Fruit fly (Drosophila melanogaster) whole organism, embryonic: ENCODE results near the gene Mical.

Source experiments
- Awh ChIP-seq: fragments of 200-800 bp; sonication (Bioruptor generic); IDR thresholded peaks from 2 replicates; pipeline ENCODE4, ENCODE4 v1.3.6; 2022; ENCODE audit warnings: missing biosample characterization, missing genetic modification characterization
- Blimp-1 ChIP-seq: fragments of 200-800 bp; sonication (Bioruptor generic); optimal IDR thresholded peaks from 3 replicates; lab custom pipeline; 2018; ENCODE audit warnings: missing biosample characterization, missing genetic modification characterization, mild to moderate bottlenecking, moderate library complexity, missing genetic modification reagents
- CG1024 ChIP-seq: fragments of 200-800 bp; sonication (Bioruptor generic); IDR thresholded peaks from 2 replicates; pipeline ENCODE4 v1.3.6; 2022; ENCODE audit warnings: missing biosample characterization, missing genetic modification characterization
- CG10274 ChIP-seq: fragments of 200-800 bp; sonication (Bioruptor generic); optimal IDR thresholded peaks from 3 replicates; lab custom pipeline; 2017; ENCODE audit warnings: missing biosample characterization, mild to moderate bottlenecking, missing genetic modification characterization
- CG10654 ChIP-seq: fragments of 200-800 bp; sonication (Bioruptor generic); optimal IDR thresholded peaks from 2 replicates; lab custom pipeline; 2016; ENCODE audit warnings: missing biosample characterization, missing genetic modification characterization
- CG10959 ChIP-seq: fragments of 200-800 bp; sonication (Bioruptor generic); IDR thresholded peaks from 2 replicates; pipeline ENCODE4 v1.3.6; 2022; ENCODE audit warnings: missing biosample characterization, missing genetic modification characterization
- CG11560 ChIP-seq: fragments of 200-800 bp; sonication (Bioruptor generic); IDR thresholded peaks from 3 replicates; pipeline ENCODE4 v1.3.6; 2022; ENCODE audit warnings: missing biosample characterization, missing genetic modification characterization
- CG12104 ChIP-seq: fragments of 200-800 bp; sonication (Bioruptor generic); optimal IDR thresholded peaks from 3 replicates; lab custom pipeline; 2016; ENCODE audit warnings: missing biosample characterization, missing genetic modification characterization
- CG12219 ChIP-seq: fragments of 200-800 bp; sonication (Bioruptor generic); optimal IDR thresholded peaks from 3 replicates; lab custom pipeline; 2018; ENCODE audit warnings: missing biosample characterization, mild to moderate bottlenecking, missing genetic modification characterization
- CG12299 ChIP-seq: fragments of 200-800 bp; sonication (Bioruptor generic); optimal IDR thresholded peaks from 2 replicates; lab custom pipeline; 2018; ENCODE audit warnings: missing biosample characterization, mild to moderate bottlenecking, missing genetic modification characterization
- CG12942 ChIP-seq: fragments of 200-800 bp; sonication (Bioruptor generic); optimal IDR thresholded peaks from 3 replicates; lab custom pipeline; 2016; ENCODE audit warnings: missing biosample characterization, missing genetic modification characterization
- CG13775 ChIP-seq: fragments of 200-800 bp; sonication (Bioruptor generic); optimal IDR thresholded peaks from 3 replicates; lab custom pipeline; 2017; ENCODE audit warnings: missing biosample characterization, mild to moderate bottlenecking, missing genetic modification characterization
- CG17359 ChIP-seq: fragments of 200-800 bp; sonication (Bioruptor generic); optimal IDR thresholded peaks from 3 replicates; lab custom pipeline; 2018; ENCODE audit warnings: missing biosample characterization, mild to moderate bottlenecking, missing genetic modification characterization, moderate library complexity
- CG2712 ChIP-seq: fragments of 200-800 bp; optimal IDR thresholded peaks from 3 replicates; lab custom pipeline; 2019; ENCODE audit warnings: missing biosample characterization, mild to moderate bottlenecking, missing genetic modification characterization, moderate library complexity
- CG3847 ChIP-seq: fragments of 200-800 bp; sonication (Bioruptor generic); IDR thresholded peaks from 2 replicates; pipeline ENCODE4 v1.3.6; 2022; ENCODE audit warnings: missing biosample characterization, missing genetic modification characterization
- CG4360 ChIP-seq: fragments of 200-800 bp; sonication (Bioruptor generic); IDR thresholded peaks from 2 replicates; pipeline ENCODE4 v1.3.6; 2022; ENCODE audit warnings: missing biosample characterization, missing genetic modification characterization
- CG5245 ChIP-seq: fragments of 200-800 bp; sonication (Bioruptor generic); optimal IDR thresholded peaks from 3 replicates; lab custom pipeline; 2016; ENCODE audit warnings: missing biosample characterization, missing genetic modification characterization
- CG7357 ChIP-seq: fragments of 200-800 bp; sonication (Bioruptor generic); IDR thresholded peaks from 3 replicates; pipeline ENCODE4 v1.3.6; 2022; ENCODE audit warnings: missing biosample characterization, missing genetic modification characterization
- CG7372 ChIP-seq: fragments of 200-800 bp; sonication (Bioruptor generic); IDR thresholded peaks from 2 replicates; pipeline ENCODE4 v1.3.6; 2022; ENCODE audit warnings: missing biosample characterization, missing genetic modification characterization
- CG9932 ChIP-seq: fragments of 200-800 bp; sonication (Bioruptor generic); IDR thresholded peaks from 2 replicates; pipeline ENCODE4 v1.3.6; 2022; ENCODE audit warnings: missing biosample characterization, missing genetic modification characterization
- CkIIα-i1 ChIP-seq: fragments of 200-800 bp; sonication (Bioruptor generic); IDR thresholded peaks from 2 replicates; pipeline ENCODE4 v1.3.6; 2022; ENCODE audit warnings: missing biosample characterization, missing genetic modification characterization
- Dad ChIP-seq: fragments of 200-800 bp; sonication (Bioruptor generic); optimal IDR thresholded peaks from 3 replicates; lab custom pipeline; 2016; ENCODE audit warnings: missing biosample characterization, missing genetic modification characterization
- ERR ChIP-seq: fragments of 200-800 bp; sonication (Bioruptor generic); optimal IDR thresholded peaks from 2 replicates; lab custom pipeline; 2016; ENCODE audit warnings: missing biosample characterization, missing genetic modification characterization
- Eip74EF ChIP-seq, 2 experiments: fragments of 200-800 bp in 1 of 2; fragments of >200 bp in 1 of 2; sonication (Bioruptor generic) in 1 of 2; optimal IDR thresholded peaks; 2 replicates each; lab custom pipeline; 2017 to 2019; ENCODE audit warnings: missing biosample characterization in 2 of 2, missing genetic modification characterization in 2 of 2, mild to moderate bottlenecking in 1 of 2, moderate library complexity in 1 of 2
- Hr39 ChIP-seq: fragments of >200 bp; optimal IDR thresholded peaks from 2 replicates; lab custom pipeline; 2017
- MTF-1 ChIP-seq: fragments of 200-800 bp; sonication (Bioruptor generic); optimal IDR thresholded peaks from 2 replicates; lab custom pipeline; 2018; ENCODE audit warnings: missing biosample characterization, mild to moderate bottlenecking, missing genetic modification characterization, borderline replicate concordance
- Nf-YB ChIP-seq: fragments of 200-800 bp; sonication (Bioruptor generic); optimal IDR thresholded peaks from 3 replicates; lab custom pipeline; 2019; ENCODE audit warnings: missing biosample characterization, mild to moderate bottlenecking, missing genetic modification characterization, moderate library complexity
- Oli ChIP-seq: fragments of 200-800 bp; sonication (Bioruptor generic); optimal IDR thresholded peaks from 2 replicates; lab custom pipeline; 2018; ENCODE audit warnings: missing biosample characterization, mild to moderate bottlenecking, missing genetic modification characterization, moderate library complexity
- amos ChIP-seq: fragments of 200-800 bp; sonication (Bioruptor generic); IDR thresholded peaks from 2 replicates; pipeline ENCODE4 v1.3.6; 2022; ENCODE audit warnings: missing biosample characterization, missing genetic modification characterization; ENCODE audit not compliant: partially characterized antibody
- bigmax ChIP-seq: fragments of 200-800 bp; sonication (Bioruptor generic); optimal IDR thresholded peaks from 2 replicates; lab custom pipeline; 2018; ENCODE audit warnings: missing biosample characterization, mild to moderate bottlenecking, missing genetic modification characterization
- chif ChIP-seq, 2 experiments: fragments of 200-800 bp; sonication (Bioruptor generic); optimal IDR thresholded peaks; 3 replicates each; lab custom pipeline; 2016; ENCODE audit warnings: missing biosample characterization in 2 of 2, missing genetic modification characterization in 2 of 2
- chinmo ChIP-seq: fragments of 200-800 bp; sonication (Bioruptor generic); IDR thresholded peaks from 4 replicates; pipeline ENCODE4 v1.3.6; 2022; ENCODE audit warnings: missing biosample characterization, missing genetic modification characterization; ENCODE audit not compliant: partially characterized antibody
- crc ChIP-seq: fragments of 200-800 bp; sonication (Bioruptor generic); optimal IDR thresholded peaks from 2 replicates; lab custom pipeline; 2016; ENCODE audit warnings: missing biosample characterization, missing genetic modification characterization
- fd3F ChIP-seq: fragments of 200-800 bp; sonication (Bioruptor generic); optimal IDR thresholded peaks from 2 replicates; lab custom pipeline; 2018; ENCODE audit warnings: missing biosample characterization, mild to moderate bottlenecking, missing genetic modification characterization, moderate library complexity
- fu2 ChIP-seq: fragments of 200-800 bp; sonication (Bioruptor generic); optimal IDR thresholded peaks from 2 replicates; lab custom pipeline; 2016; ENCODE audit warnings: missing biosample characterization, missing genetic modification characterization
- gfzf ChIP-seq: fragments of 200-800 bp; sonication (Bioruptor generic); optimal IDR thresholded peaks from 2 replicates; lab custom pipeline; 2016; ENCODE audit warnings: missing biosample characterization, mild to moderate bottlenecking, missing genetic modification characterization, moderate library complexity
- grau ChIP-seq: fragments of 200-800 bp; optimal IDR thresholded peaks from 3 replicates; lab custom pipeline; 2019; ENCODE audit warnings: missing biosample characterization, mild to moderate bottlenecking, missing genetic modification characterization, moderate library complexity
- ind ChIP-seq: fragments of 200-800 bp; sonication (Bioruptor generic); optimal IDR thresholded peaks from 3 replicates; lab custom pipeline; 2016; ENCODE audit warnings: missing biosample characterization, missing genetic modification characterization
- lilli ChIP-seq: fragments of 200-800 bp; sonication (Bioruptor generic); optimal IDR thresholded peaks from 3 replicates; lab custom pipeline; 2016; ENCODE audit warnings: missing biosample characterization, missing genetic modification characterization
- mirr ChIP-seq: fragments of 200-800 bp; sonication (Bioruptor generic); optimal IDR thresholded peaks from 3 replicates; lab custom pipeline; 2018; ENCODE audit warnings: missing biosample characterization, mild to moderate bottlenecking, missing genetic modification characterization
- nmo ChIP-seq: fragments of 200-800 bp; sonication (Bioruptor generic); optimal IDR thresholded peaks from 2 replicates; lab custom pipeline; 2018; ENCODE audit warnings: missing biosample characterization, mild to moderate bottlenecking, missing genetic modification characterization, moderate library complexity
- org-1 ChIP-seq: fragments of 200-800 bp; sonication (Bioruptor generic); optimal IDR thresholded peaks from 2 replicates; lab custom pipeline; 2017; ENCODE audit warnings: missing biosample characterization, missing genetic modification characterization
- pfk ChIP-seq: fragments of 200-800 bp; sonication (Bioruptor generic); optimal IDR thresholded peaks from 2 replicates; lab custom pipeline; 2018; ENCODE audit warnings: missing biosample characterization, mild to moderate bottlenecking, missing genetic modification characterization, moderate library complexity
- phol ChIP-seq: fragments of 200-800 bp; sonication (Bioruptor generic); optimal IDR thresholded peaks from 3 replicates; lab custom pipeline; 2018; ENCODE audit warnings: missing biosample characterization, mild to moderate bottlenecking, missing genetic modification characterization, moderate library complexity
- ro ChIP-seq: fragments of 200-800 bp; sonication (Bioruptor generic); IDR thresholded peaks from 2 replicates; pipeline ENCODE4 v1.3.6; 2022; ENCODE audit warnings: missing biosample characterization, missing genetic modification characterization
- scrt ChIP-seq: fragments of 200-800 bp; sonication (Bioruptor generic); optimal IDR thresholded peaks from 2 replicates; lab custom pipeline; 2018; ENCODE audit warnings: missing biosample characterization, mild to moderate bottlenecking, missing genetic modification characterization, moderate library complexity
- sim ChIP-seq: fragments of 200-800 bp; sonication (Bioruptor generic); IDR thresholded peaks from 2 replicates; pipeline ENCODE4 v1.3.6; 2022; ENCODE audit warnings: missing biosample characterization, missing genetic modification characterization
- tll ChIP-seq, 2 experiments: fragments of 200-800 bp in 1 of 2; fragments of >200 bp in 1 of 2; sonication (Bioruptor generic) in 1 of 2; optimal IDR thresholded peaks; 2 replicates each; lab custom pipeline; 2017 to 2019; ENCODE audit warnings: missing biosample characterization in 2 of 2, missing genetic modification characterization in 2 of 2, mild to moderate bottlenecking in 1 of 2, moderate library complexity in 1 of 2
- zen2 ChIP-seq: fragments of 200-800 bp; sonication (Bioruptor generic); IDR thresholded peaks from 3 replicates; pipeline ENCODE4 v1.3.6; 2022; ENCODE audit warnings: missing biosample characterization, missing genetic modification characterization; ENCODE audit not compliant: partially characterized antibody

Mical gene

dm6 chr3R:10048035-10048774 lies 5.5 kb upstream of the Mical start (continued):
- TF ChIP-seq ERR (GFP tag; lab: Kevin White, UChicago) (no peak), Dad (GFP tag; lab: Kevin White, UChicago) (no peak), grau (tag; lab: Kevin White, UChicago) (peak; percentile 63), Oli (peak; percentile 64), CG1024 (GFP tag; lab: Robert Waterston, UW) (no peak), ind (GFP tag; lab: Kevin White, UChicago) (peak; percentile 23), CG12942 (GFP tag; lab: Kevin White, UChicago) (no peak), Nf-YB (GFP tag; lab: Kevin White, UChicago) (peak; percentile 17), Blimp-1 (peak; percentile 56), Eip74EF (GFP tag; optimal IDR thresholded peaks at IDR 0.05; lab: Kevin White, UChicago) (peak in 1 of 2 experiments; percentile 39), mirr (GFP tag; lab: Kevin White, UChicago) (no peak), CG10959 (GFP tag; lab: Robert Waterston, UW) (no peak), org-1 (GFP tag; lab: Kevin White, UChicago) (peak; percentile 36), fd3F (GFP tag; lab: Kevin White, UChicago) (no peak), scrt (GFP tag; lab: Kevin White, UChicago) (peak; percentile 5), CG11560 (tag; lab: Robert Waterston, UW) (no peak), CG17359 (peak; percentile 22), CG7357 (GFP tag; lab: Robert Waterston, UW) (no peak), CG10274 (GFP tag; lab: Kevin White, UChicago) (peak; percentile 79), nmo (GFP tag; lab: Kevin White, UChicago) (peak; percentile 45), CkIIα-i1 (no peak), Awh (GFP tag; lab: Robert Waterston, UW) (no peak), CG12299 (tag; lab: Kevin White, UChicago) (no peak), amos (no peak), fu2 (GFP tag; lab: Kevin White, UChicago) (no peak), gfzf (GFP tag; lab: Kevin White, UChicago) (no peak), MTF-1 (no peak), CG7372 (GFP tag; lab: Robert Waterston, UW) (no peak), tll (GFP tag; optimal IDR thresholded peaks at IDR 0.05; lab: Kevin White, UChicago) (no peak), bigmax (GFP tag; lab: Kevin White, UChicago) (no peak), CG4360 (no peak), crc (GFP tag; lab: Kevin White, UChicago) (no peak), CG2712 (tag; lab: Kevin White, UChicago) (peak; percentile 59), CG12104 (GFP tag; lab: Kevin White, UChicago) (peak; percentile 52), zen2 (GFP tag; lab: Robert Waterston, UW) (no peak), CG13775 (peak; percentile 40), CG5245 (GFP tag; lab: Kevin White, UChicago) (no peak), CG12219 (GFP tag; lab: Kevin White, UChicago) (peak; percentile 21), lilli (peak; percentile 23), pfk (GFP tag; lab: Kevin White, UChicago) (no peak), CG10654 (GFP tag; lab: Kevin White, UChicago) (no peak), sim (no peak), chif (GFP tag; optimal IDR thresholded peaks at IDR 0.05; lab: Kevin White, UChicago) (peak in 1 of 2 experiments; percentile 1), Hr39 (lab: Kevin White, UChicago) (no peak), CG3847 (GFP tag; lab: Robert Waterston, UW) (0 out of 2 replicates have a peak, but pooled peaks have one; percentile 9), chinmo (GFP tag; lab: Robert Waterston, UW) (no peak), ro (no peak), CG9932 (GFP tag; lab: Robert Waterston, UW) (no peak), phol (tag; lab: Kevin White, UChicago) (peak; percentile 52)
